Fruit fly (Drosophila melanogaster) Kc167 (cell line): ENCODE results near the gene CG14841.

Source experiments
- Myc ChIP-seq: fragments of >200 bp; optimal IDR thresholded peaks from 2 replicates; lab custom pipeline; 2017; ENCODE audit warnings: missing external identifiers
- Sin3A ChIP-seq: fragments of >200 bp; optimal IDR thresholded peaks from 2 replicates; lab custom pipeline; 2018; ENCODE audit warnings: missing external identifiers
- h ChIP-seq: fragments of >200 bp; optimal IDR thresholded peaks from 3 replicates; lab custom pipeline; 2018; ENCODE audit warnings: missing external identifiers
- insv ChIP-seq: fragments of >200 bp; optimal IDR thresholded peaks from 3 replicates; lab custom pipeline; 2018; ENCODE audit warnings: missing external identifiers
- psq ChIP-seq: fragments of >200 bp; optimal IDR thresholded peaks from 2 replicates; lab custom pipeline; 2017; ENCODE audit warnings: missing external identifiers
- ttk ChIP-seq: sonication (Bioruptor generic); optimal IDR thresholded peaks from 2 replicates; lab custom pipeline; 2017; ENCODE audit warnings: missing external identifiers

dm6 chr3R:14286320-14287190, 24.3 kb upstream of the CG14841 start, which contains the start of gene trx:
- no peak for TF ChIP-seq psq (lab: Kevin White, UChicago)
- no peak for TF ChIP-seq ttk (lab: Kevin White, UChicago)
- TF ChIP-seq Myc = no peak
- no peak for TF ChIP-seq Sin3A (lab: Kevin White, UChicago)
- no peak for TF ChIP-seq h (lab: Kevin White, UChicago)
- no peak for TF ChIP-seq insv (lab: Kevin White, UChicago)
